Worm (Caenorhabditis elegans) whole organism, L2 larva: ENCODE data around the gene hira-1.

Source experiments
- R02D3.7 ChIP-seq: fragments of 150-350 bp; optimal IDR thresholded peaks from 2 replicates; lab custom pipeline; 2014; ENCODE audit warnings: missing biosample characterization, missing genetic modification characterization
- ama-1 ChIP-seq: fragments of 150-350 bp; optimal IDR thresholded peaks from 2 replicates; lab custom pipeline; 2018; ENCODE audit warnings: inconsistent platforms
- blmp-1 ChIP-seq: sonication (generic microtip); optimal IDR thresholded peaks from 2 replicates; lab custom pipeline; 2017; ENCODE audit warnings: missing genetic modification characterization, mild to moderate bottlenecking, missing compliant biosample characterization, antibody characterized with exemption, moderate library complexity; ENCODE audit not compliant: insufficient read depth
- nhr-129 ChIP-seq: fragments of 150-350 bp; optimal IDR thresholded peaks from 2 replicates; lab custom pipeline; 2014; ENCODE audit warnings: missing biosample characterization, missing genetic modification characterization
- nhr-23 ChIP-seq: fragments of 150-350 bp; optimal IDR thresholded peaks from 2 replicates; lab custom pipeline; 2014; ENCODE audit warnings: missing biosample characterization, missing genetic modification reagents, missing genetic modification characterization
- nhr-237 ChIP-seq: fragments of 150-350 bp; optimal IDR thresholded peaks from 2 replicates; lab custom pipeline; 2014; ENCODE audit warnings: missing biosample characterization, missing genetic modification characterization
- nhr-77 ChIP-seq: fragments of 150-350 bp; optimal IDR thresholded peaks from 2 replicates; lab custom pipeline; 2014; ENCODE audit warnings: missing biosample characterization, missing genetic modification characterization
- sem-4 ChIP-seq: fragments of 150-350 bp; optimal IDR thresholded peaks from 2 replicates; lab custom pipeline; 2014; ENCODE audit warnings: missing biosample characterization, missing genetic modification reagents, missing genetic modification characterization
- snpc-4 ChIP-seq: fragments of 150-350 bp; optimal IDR thresholded peaks from 2 replicates; lab custom pipeline; 2014; ENCODE audit warnings: missing biosample characterization, missing genetic modification characterization
- unc-39 ChIP-seq: fragments of 150-350 bp; optimal IDR thresholded peaks from 2 replicates; lab custom pipeline; 2014; ENCODE audit warnings: missing biosample characterization, missing genetic modification characterization
- unc-62 ChIP-seq: fragments of 150-350 bp; optimal IDR thresholded peaks from 2 replicates; lab custom pipeline; 2014; ENCODE audit warnings: missing biosample characterization, missing genetic modification reagents, missing genetic modification characterization
- ztf-11 ChIP-seq: sonication (generic microtip); optimal IDR thresholded peaks from 2 replicates; lab custom pipeline; 2017; ENCODE audit warnings: missing biosample characterization, missing genetic modification characterization

DNA sequence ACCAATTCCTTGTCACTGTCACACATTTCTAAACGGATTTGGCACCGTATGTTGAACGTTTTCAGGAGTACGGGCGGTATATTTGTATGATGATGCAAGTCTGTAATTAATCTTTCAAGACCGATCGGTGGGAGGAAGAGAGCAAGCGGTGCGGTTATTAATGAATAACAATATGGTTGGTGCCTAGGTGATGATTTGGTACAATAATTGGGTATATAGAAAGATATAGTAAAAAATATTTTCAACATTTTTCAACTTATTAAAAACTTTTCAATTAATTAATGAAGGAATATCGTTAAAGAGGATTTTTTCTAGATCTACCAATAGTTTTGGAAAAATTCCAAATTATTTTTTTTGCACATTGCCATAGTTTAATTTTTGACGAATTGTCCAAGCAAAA is 53.6 kb downstream of the hira-1 start, which contains the start of gene cnd-1:
- no peak for TF ChIP-seq snpc-4 (tag; lab: Kevin White, UChicago)
- TF ChIP-seq blmp-1 (tag; lab: Kevin White, UChicago), result no peak
- no peak for TF ChIP-seq ztf-11 (tag; lab: Kevin White, UChicago)
- TF ChIP-seq nhr-237 (tag; lab: Kevin White, UChicago), result no peak
- TF ChIP-seq R02D3.7, result no peak
- TF ChIP-seq nhr-129 (tag; lab: Kevin White, UChicago), result no peak
- no peak for TF ChIP-seq nhr-77 (tag; lab: Kevin White, UChicago)
- TF ChIP-seq ama-1 (lab: Kevin White, UChicago), result no peak
- no peak for TF ChIP-seq unc-62 (GFP tag; lab: Kevin White, UChicago)
- no peak for TF ChIP-seq unc-39
- TF ChIP-seq nhr-23 (tag; lab: Kevin White, UChicago), result no peak
- no peak for TF ChIP-seq sem-4 (tag; lab: Kevin White, UChicago)
